Worm (Caenorhabditis elegans) whole organism, L4 larva: Measurements from ENCODE around the gene Y49E10.16.

Experiments
- Y5F2A.4 ChIP-seq: fragments of 200-800 bp; sonication (Bioruptor generic); optimal IDR thresholded peaks from 2 replicates; lab custom pipeline; 2018; ENCODE audit warnings: mild to moderate bottlenecking, missing genetic modification characterization, missing compliant biosample characterization
- egl-27 ChIP-seq: sonication (generic microtip); optimal IDR thresholded peaks from 3 replicates; lab custom pipeline; 2017; ENCODE audit warnings: missing biosample characterization, missing genetic modification reagents, missing genetic modification characterization
- fkh-10 ChIP-seq: fragments of 150-350 bp; optimal IDR thresholded peaks from 2 replicates; lab custom pipeline; 2014; ENCODE audit warnings: missing biosample characterization, missing genetic modification reagents, missing genetic modification characterization
- fos-1 ChIP-seq: fragments of 150-350 bp; optimal IDR thresholded peaks from 2 replicates; lab custom pipeline; 2014; ENCODE audit warnings: missing biosample characterization, missing genetic modification characterization
- jun-1 ChIP-seq: fragments of 150-350 bp; optimal IDR thresholded peaks from 2 replicates; lab custom pipeline; 2014; ENCODE audit warnings: missing biosample characterization, missing genetic modification reagents, missing genetic modification characterization
- lin-13 ChIP-seq: fragments of 150-350 bp; optimal IDR thresholded peaks from 2 replicates; lab custom pipeline; 2014; ENCODE audit warnings: missing biosample characterization, missing genetic modification reagents, missing genetic modification characterization
- lin-15B ChIP-seq: fragments of 150-350 bp; sonication (generic microtip); optimal IDR thresholded peaks from 3 replicates; lab custom pipeline; 2014; ENCODE audit warnings: missing biosample characterization, missing genetic modification characterization
- mdl-1 ChIP-seq, 2 experiments: fragments of 150-350 bp in 1 of 2; sonication (generic microtip) in 1 of 2; optimal IDR thresholded peaks; 2 replicates each; lab custom pipeline; 2014 to 2017; ENCODE audit warnings: missing biosample characterization in 2 of 2, missing genetic modification characterization in 2 of 2
- mep-1 ChIP-seq: fragments of 150-350 bp; sonication (generic microtip); optimal IDR thresholded peaks from 3 replicates; lab custom pipeline; 2014; ENCODE audit warnings: missing biosample characterization, missing genetic modification characterization
- nhr-102 ChIP-seq: sonication (generic microtip); optimal IDR thresholded peaks from 2 replicates; lab custom pipeline; 2016; ENCODE audit warnings: mild to moderate bottlenecking, missing genetic modification characterization, moderate library complexity, missing compliant biosample characterization
- nhr-42 ChIP-seq: fragments of 200-800 bp; sonication (Bioruptor generic); IDR thresholded peaks from 2 replicates; pipeline ENCODE4 v1.3.6; 2022; ENCODE audit warnings: missing genetic modification characterization, missing compliant biosample characterization
- unc-130 ChIP-seq: sonication (generic microtip); optimal IDR thresholded peaks from 2 replicates; lab custom pipeline; 2016; ENCODE audit warnings: missing genetic modification reagents, missing genetic modification characterization, missing compliant biosample characterization

DNA sequence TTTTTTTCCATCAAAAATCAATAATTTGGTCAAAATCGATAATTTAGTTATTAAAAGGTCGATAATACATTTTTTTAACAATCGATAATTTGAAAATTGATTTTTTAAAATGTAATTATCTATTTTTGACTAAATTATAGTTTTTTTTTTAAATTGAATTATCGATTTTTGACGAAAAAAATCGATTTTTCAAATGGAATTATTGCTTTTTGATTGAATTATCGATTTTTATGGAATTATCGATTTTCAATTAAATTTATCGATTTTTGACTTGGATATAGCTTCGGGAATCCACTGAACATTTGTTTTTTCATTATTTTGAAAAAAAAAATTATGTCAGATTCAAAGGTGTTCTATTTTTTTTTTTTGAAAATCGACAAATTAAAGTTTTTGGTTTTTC is 20.0 kb upstream of the Y49E10.16 start:
- TF ChIP-seq egl-27 (tag; lab: Kevin White, UChicago) (no peak), fkh-10 (GFP tag; lab: Kevin White, UChicago) (no peak), lin-15B (tag; lab: Kevin White, UChicago) (no peak), unc-130 (GFP tag; lab: Kevin White, UChicago) (no peak), Y5F2A.4 (GFP tag; lab: Kevin White, UChicago) (no peak), nhr-42 (GFP tag; lab: Robert Waterston, UW) (no peak), nhr-102 (no peak), mdl-1 (tag; optimal IDR thresholded peaks at IDR 0.05; lab: Kevin White, UChicago) (no peak), jun-1 (tag; lab: Kevin White, UChicago) (no peak), fos-1 (no peak), mep-1 (tag; lab: Kevin White, UChicago) (no peak), lin-13 (GFP tag; lab: Kevin White, UChicago) (no peak)
